Worm (Caenorhabditis elegans) whole organism, young adult: Measurements from ENCODE around the gene F32E10.8.

ENCODE experiments used
- B0019.2 ChIP-seq: fragments of 200-800 bp; sonication (Bioruptor generic); conservative IDR thresholded peaks from 2 replicates; pipeline ENCODE4 v1.3.6; 2022; ENCODE audit warnings: missing genetic modification reagents, missing genetic modification characterization, missing compliant biosample characterization
- B0035.1 ChIP-seq: sonication (generic microtip); optimal IDR thresholded peaks from 2 replicates; lab custom pipeline; 2016; ENCODE audit warnings: missing genetic modification characterization, mild to moderate bottlenecking, missing compliant biosample characterization, missing genotype, missing genetic modification reagents
- B0261.1 ChIP-seq: sonication (generic microtip); optimal IDR thresholded peaks from 2 replicates; lab custom pipeline; 2016; ENCODE audit warnings: mild to moderate bottlenecking, missing genetic modification characterization, moderate library complexity, missing compliant biosample characterization
- C06A6.2 ChIP-seq: fragments of 200-800 bp; sonication (Bioruptor generic); conservative IDR thresholded peaks from 2 replicates; pipeline ENCODE4 v1.3.6; 2022; ENCODE audit warnings: missing genetic modification characterization, missing compliant biosample characterization
- F22D6.2 ChIP-seq: sonication (generic microtip); optimal IDR thresholded peaks from 2 replicates; lab custom pipeline; 2016; ENCODE audit warnings: mild to moderate bottlenecking, missing genetic modification characterization, missing compliant biosample characterization
- F55B11.4 ChIP-seq: sonication (generic microtip); optimal IDR thresholded peaks from 2 replicates; lab custom pipeline; 2016; ENCODE audit warnings: missing compliant biosample characterization, missing genetic modification characterization, borderline replicate concordance; ENCODE audit not compliant: insufficient read depth
- F57C9.4 ChIP-seq: sonication (generic microtip); optimal IDR thresholded peaks from 2 replicates; lab custom pipeline; 2017; ENCODE audit warnings: mild to moderate bottlenecking, missing genetic modification characterization, missing compliant biosample characterization
- T26A5.8 ChIP-seq: sonication (generic microtip); optimal IDR thresholded peaks from 2 replicates; lab custom pipeline; 2016; ENCODE audit warnings: missing genetic modification characterization, missing compliant biosample characterization
- Y67H2A.10 ChIP-seq: fragments of 200-800 bp; sonication (Bioruptor generic); conservative IDR thresholded peaks from 2 replicates; pipeline ENCODE4 v1.3.6; 2022; ENCODE audit warnings: missing genetic modification reagents, missing genetic modification characterization, missing compliant biosample characterization
- Y95B8A.8 ChIP-seq: fragments of 200-800 bp; sonication (Bioruptor generic); IDR thresholded peaks from 2 replicates; pipeline ENCODE4 v1.3.6; 2022; ENCODE audit warnings: missing genetic modification reagents, missing genetic modification characterization, missing compliant biosample characterization
- ZK185.1 ChIP-seq: sonication (generic microtip); optimal IDR thresholded peaks from 2 replicates; lab custom pipeline; 2016; ENCODE audit warnings: mild to moderate bottlenecking, missing genetic modification characterization, missing compliant biosample characterization; ENCODE audit not compliant: poor library complexity, severe bottlenecking
- akir-1 ChIP-seq: fragments of 200-800 bp; sonication (Bioruptor generic); optimal IDR thresholded peaks from 2 replicates; lab custom pipeline; 2018; ENCODE audit warnings: mild to moderate bottlenecking, missing genetic modification characterization, moderate library complexity, missing compliant biosample characterization
- atf-7 ChIP-seq: sonication (generic microtip); optimal IDR thresholded peaks from 2 replicates; lab custom pipeline; 2017; ENCODE audit warnings: mild to moderate bottlenecking, missing genetic modification characterization, missing compliant biosample characterization
- athp-1 ChIP-seq: sonication (generic microtip); optimal IDR thresholded peaks from 2 replicates; lab custom pipeline; 2017; ENCODE audit warnings: mild to moderate bottlenecking, missing genetic modification characterization, missing compliant biosample characterization
- attf-5 ChIP-seq: fragments of 200-800 bp; sonication (Bioruptor generic); optimal IDR thresholded peaks from 2 replicates; lab custom pipeline; 2018; ENCODE audit warnings: mild to moderate bottlenecking, missing genetic modification characterization, missing compliant biosample characterization
- attf-6 ChIP-seq: fragments of 200-800 bp; sonication (Bioruptor generic); IDR thresholded peaks from 2 replicates; pipeline ENCODE4 v1.3.6; 2022; ENCODE audit warnings: missing genetic modification reagents, missing genetic modification characterization, missing compliant biosample characterization
- bed-1 ChIP-seq: fragments of 200-800 bp; sonication (Bioruptor generic); IDR thresholded peaks from 2 replicates; pipeline ENCODE4 v1.3.6; 2022; ENCODE audit warnings: missing genetic modification reagents, missing genetic modification characterization, missing compliant biosample characterization
- bed-2 ChIP-seq: fragments of 200-800 bp; sonication (Bioruptor generic); IDR thresholded peaks from 2 replicates; pipeline ENCODE4 v1.3.6; 2022; ENCODE audit warnings: missing genetic modification reagents, missing genetic modification characterization, missing compliant biosample characterization
- ceh-40 ChIP-seq: fragments of 200-800 bp; sonication (Bioruptor generic); IDR thresholded peaks from 2 replicates; pipeline ENCODE4 v1.3.6; 2022; ENCODE audit warnings: missing genetic modification characterization, missing compliant biosample characterization
- ceh-58 ChIP-seq: fragments of 200-800 bp; sonication (Bioruptor generic); IDR thresholded peaks from 2 replicates; pipeline ENCODE4 v1.3.6; 2022; ENCODE audit warnings: missing genetic modification characterization, missing compliant biosample characterization
- ceh-79 ChIP-seq: sonication (generic microtip); optimal IDR thresholded peaks from 2 replicates; lab custom pipeline; 2017; ENCODE audit warnings: mild to moderate bottlenecking, missing genetic modification characterization, missing compliant biosample characterization
- die-1 ChIP-seq: sonication (generic microtip); optimal IDR thresholded peaks from 2 replicates; lab custom pipeline; 2016; ENCODE audit warnings: missing genotype, mild to moderate bottlenecking, missing genetic modification characterization, missing compliant biosample characterization
- egrh-3 ChIP-seq: fragments of 200-800 bp; sonication (Bioruptor generic); IDR thresholded peaks from 2 replicates; pipeline ENCODE4 v1.3.6; 2022; ENCODE audit warnings: missing genetic modification reagents, missing genetic modification characterization, missing compliant biosample characterization
- ekl-4 ChIP-seq: fragments of 200-800 bp; sonication (Bioruptor generic); IDR thresholded peaks from 2 replicates; pipeline ENCODE4 v1.3.6; 2022; ENCODE audit warnings: missing genetic modification reagents, missing genetic modification characterization, missing compliant biosample characterization
- gei-17 ChIP-seq: fragments of 200-800 bp; sonication (Bioruptor generic); optimal IDR thresholded peaks from 2 replicates; lab custom pipeline; 2018; ENCODE audit warnings: mild to moderate bottlenecking, missing genetic modification characterization, missing compliant biosample characterization
- him-1 ChIP-seq: sonication (generic microtip); optimal IDR thresholded peaks from 2 replicates; lab custom pipeline; 2016; ENCODE audit warnings: missing genotype, missing genetic modification reagents, missing genetic modification characterization, missing compliant biosample characterization
- hlh-12 ChIP-seq: sonication (generic microtip); optimal IDR thresholded peaks from 2 replicates; lab custom pipeline; 2016; ENCODE audit warnings: missing genetic modification characterization, missing compliant biosample characterization
- hlh-26 ChIP-seq: fragments of 200-800 bp; sonication (Bioruptor generic); conservative IDR thresholded peaks from 2 replicates; pipeline ENCODE4 v1.3.6; 2022; ENCODE audit warnings: missing genetic modification reagents, missing genetic modification characterization, missing compliant biosample characterization
- hmg-1.2 ChIP-seq: fragments of 200-800 bp; sonication (Bioruptor generic); IDR thresholded peaks from 2 replicates; pipeline ENCODE4 v1.3.6; 2022; ENCODE audit warnings: missing genetic modification reagents, missing genetic modification characterization, missing compliant biosample characterization
- hrde-1 ChIP-seq: sonication (generic microtip); optimal IDR thresholded peaks from 2 replicates; lab custom pipeline; 2016; ENCODE audit warnings: missing genetic modification characterization, mild to moderate bottlenecking, missing compliant biosample characterization, moderate library complexity, missing genotype, missing genetic modification reagents, borderline replicate concordance
- let-607 ChIP-seq, 2 experiments: fragments of 200-800 bp in 1 of 2; sonication (Bioruptor generic) in 1 of 2; sonication (generic microtip) in 1 of 2; optimal IDR thresholded peaks; 2 replicates each; lab custom pipeline; 2016 to 2018; ENCODE audit warnings: mild to moderate bottlenecking in 2 of 2, missing compliant biosample characterization in 2 of 2, missing genetic modification characterization in 2 of 2, moderate library complexity in 2 of 2, missing genotype in 1 of 2
- lin-26 ChIP-seq: fragments of 200-800 bp; sonication (Bioruptor generic); IDR thresholded peaks from 2 replicates; pipeline ENCODE4 v1.3.6; 2022; ENCODE audit warnings: missing genetic modification reagents, missing genetic modification characterization, missing compliant biosample characterization
- lin-54 ChIP-seq: fragments of 200-800 bp; sonication (Bioruptor generic); optimal IDR thresholded peaks from 2 replicates; lab custom pipeline; 2018; ENCODE audit warnings: mild to moderate bottlenecking, missing genetic modification characterization, missing compliant biosample characterization
- lir-1 ChIP-seq: fragments of 200-800 bp; sonication (Bioruptor generic); conservative IDR thresholded peaks from 2 replicates; pipeline ENCODE4 v1.3.6; 2022; ENCODE audit warnings: missing genetic modification reagents, missing genetic modification characterization, missing compliant biosample characterization
- lsy-27 ChIP-seq: sonication (generic microtip); optimal IDR thresholded peaks from 2 replicates; lab custom pipeline; 2017; ENCODE audit warnings: missing genetic modification characterization, mild to moderate bottlenecking, missing compliant biosample characterization, antibody characterized with exemption, missing genotype, borderline replicate concordance; ENCODE audit not compliant: insufficient read depth
- madf-3 ChIP-seq: fragments of 200-800 bp; sonication (Bioruptor generic); IDR thresholded peaks from 2 replicates; pipeline ENCODE4 v1.3.6; 2022; ENCODE audit warnings: missing genetic modification reagents, missing genetic modification characterization, missing compliant biosample characterization
- mcd-1 ChIP-seq: fragments of 200-800 bp; sonication (Bioruptor generic); IDR thresholded peaks from 2 replicates; pipeline ENCODE4 v1.3.6; 2022; ENCODE audit warnings: missing genetic modification reagents, missing genetic modification characterization, missing compliant biosample characterization
- mes-4 ChIP-seq: sonication (generic microtip); optimal IDR thresholded peaks from 2 replicates; lab custom pipeline; 2016; ENCODE audit warnings: missing genotype, missing genetic modification characterization, missing compliant biosample characterization
- nhr-27 ChIP-seq: fragments of 200-800 bp; sonication (Bioruptor generic); optimal IDR thresholded peaks from 2 replicates; lab custom pipeline; 2018; ENCODE audit warnings: mild to moderate bottlenecking, missing genetic modification characterization, moderate library complexity, missing compliant biosample characterization
- rcor-1 ChIP-seq: fragments of 200-800 bp; sonication (Bioruptor generic); IDR thresholded peaks from 2 replicates; pipeline ENCODE4 v1.3.6; 2022; ENCODE audit warnings: missing genetic modification reagents, missing genetic modification characterization, missing compliant biosample characterization
- sdz-38 ChIP-seq: sonication (generic microtip); optimal IDR thresholded peaks from 2 replicates; lab custom pipeline; 2016; ENCODE audit warnings: missing genotype, missing genetic modification characterization, missing compliant biosample characterization
- snpc-1.1 ChIP-seq: sonication (generic microtip); optimal IDR thresholded peaks from 2 replicates; lab custom pipeline; 2017; ENCODE audit warnings: missing genetic modification characterization, mild to moderate bottlenecking, missing compliant biosample characterization, antibody characterized with exemption, moderate library complexity, missing genotype, missing genetic modification reagents; ENCODE audit not compliant: insufficient read depth
- snpc-4 ChIP-seq, 5 experiments: fragments of 150-350 bp in 1 of 5; sonication (generic microtip) in 4 of 5; optimal IDR thresholded peaks; 2 replicates each; lab custom pipeline; 2014 to 2018; ENCODE audit warnings: missing genetic modification characterization in 5 of 5, missing biosample characterization in 3 of 5, antibody characterized with exemption in 2 of 5, mild to moderate bottlenecking in 2 of 5, missing compliant biosample characterization in 2 of 5, missing genotype in 2 of 5, moderate library complexity in 2 of 5, missing genetic modification reagents in 1 of 5
- unc-130 ChIP-seq: sonication (generic microtip); optimal IDR thresholded peaks from 2 replicates; lab custom pipeline; 2016; ENCODE audit warnings: missing genetic modification reagents, missing genetic modification characterization, missing compliant biosample characterization
- xnd-1 ChIP-seq: sonication (generic microtip); optimal IDR thresholded peaks from 2 replicates; lab custom pipeline; 2016; ENCODE audit warnings: missing genotype, missing genetic modification reagents, missing genetic modification characterization, missing compliant biosample characterization
- zfh-2 ChIP-seq: fragments of 200-800 bp; sonication (Bioruptor generic); conservative IDR thresholded peaks from 2 replicates; pipeline ENCODE4 v1.3.6; 2022; ENCODE audit warnings: missing genetic modification reagents, missing genetic modification characterization, missing compliant biosample characterization
- ztf-28 ChIP-seq: fragments of 200-800 bp; sonication (Bioruptor generic); IDR thresholded peaks from 2 replicates; pipeline ENCODE4 v1.3.6; 2022; ENCODE audit warnings: missing genetic modification reagents, missing genetic modification characterization, missing compliant biosample characterization

F32E10.8 gene

ce11 chrIV:7552958-7553553, 14.4 kb upstream of the F32E10.8 start, which contains the start of gene dif-1 (continued):
- 0 out of 2 replicates have a peak, but pooled peaks have one; percentile 27 for TF ChIP-seq ekl-4 (GFP tag; lab: Robert Waterston, UW)
- TF ChIP-seq sdz-38 (tag; lab: Kevin White, UChicago), result no peak
- TF ChIP-seq F57C9.4, result no peak
- TF ChIP-seq lir-1 (GFP tag; lab: Robert Waterston, UW), result no peak
- no peak for TF ChIP-seq ztf-28 (GFP tag; lab: Robert Waterston, UW)
- TF ChIP-seq B0261.1 (tag; lab: Kevin White, UChicago), result no peak
- no peak for TF ChIP-seq T26A5.8 (tag; lab: Kevin White, UChicago)
- TF ChIP-seq hmg-1.2 (GFP tag; lab: Robert Waterston, UW), result peak; percentile 91
- no peak for TF ChIP-seq hlh-12 (tag; lab: Kevin White, UChicago)
- TF ChIP-seq Y95B8A.8 (GFP tag; lab: Robert Waterston, UW), result no peak
- TF ChIP-seq mcd-1, result no peak
- TF ChIP-seq lsy-27 (tag; lab: Kevin White, UChicago), result no peak
- TF ChIP-seq nhr-27 (tag; lab: Kevin White, UChicago), result no peak
- no peak for TF ChIP-seq zfh-2 (GFP tag; lab: Robert Waterston, UW)
- no peak for TF ChIP-seq die-1 (tag; lab: Kevin White, UChicago)
- no peak for TF ChIP-seq lin-26
- TF ChIP-seq ZK185.1 (tag; lab: Kevin White, UChicago), result no peak
- TF ChIP-seq mes-4 (tag; lab: Kevin White, UChicago), result no peak
- no peak for TF ChIP-seq B0019.2 (GFP tag; lab: Robert Waterston, UW)
- TF ChIP-seq unc-130 (GFP tag; lab: Kevin White, UChicago), result no peak
- TF ChIP-seq hlh-26 (GFP tag; lab: Robert Waterston, UW), result no peak
- no peak for TF ChIP-seq him-1 (tag; lab: Kevin White, UChicago)
- no peak for TF ChIP-seq bed-1 (GFP tag; lab: Robert Waterston, UW)
- no peak for TF ChIP-seq F22D6.2 (tag; lab: Kevin White, UChicago)
- TF ChIP-seq gei-17, result no peak
- TF ChIP-seq egrh-3 (GFP tag; lab: Robert Waterston, UW), result no peak
- no peak for TF ChIP-seq madf-3
- TF ChIP-seq attf-5 (GFP tag; lab: Kevin White, UChicago), result peak; percentile 23
- no peak for TF ChIP-seq rcor-1 (GFP tag; lab: Robert Waterston, UW)
- TF ChIP-seq akir-1, result no peak
- TF ChIP-seq ceh-40 (GFP tag; lab: Robert Waterston, UW), result no peak
- no peak for TF ChIP-seq bed-2 (GFP tag; lab: Robert Waterston, UW)
- TF ChIP-seq lin-54, result no peak
- TF ChIP-seq ceh-58, result no peak
- no peak for TF ChIP-seq hrde-1 (tag; lab: Kevin White, UChicago)
- TF ChIP-seq B0035.1 (tag; lab: Kevin White, UChicago), result no peak
- no peak for TF ChIP-seq ceh-79 (tag; lab: Kevin White, UChicago)
- TF ChIP-seq C06A6.2 (GFP tag; lab: Robert Waterston, UW), result no peak
- no peak for TF ChIP-seq xnd-1
- peak in 1 of 2 experiments; percentile 47 for TF ChIP-seq let-607 (tag; optimal IDR thresholded peaks at IDR 0.05; lab: Kevin White, UChicago)
- no peak for TF ChIP-seq athp-1 (tag; lab: Kevin White, UChicago)
- TF ChIP-seq F55B11.4 (tag; lab: Kevin White, UChicago), result no peak
- TF ChIP-seq snpc-4 (GFP tag; optimal IDR thresholded peaks at IDR 0.05; lab: Kevin White, UChicago), result no peak
- peak in 1 of 4 experiments; percentile 43 for TF ChIP-seq snpc-4 (tag; optimal IDR thresholded peaks at IDR 0.05; lab: Kevin White, UChicago)
- no peak for TF ChIP-seq snpc-1.1 (tag; lab: Kevin White, UChicago)
- TF ChIP-seq Y67H2A.10 (GFP tag; lab: Robert Waterston, UW), result no peak
- TF ChIP-seq atf-7 (tag; lab: Kevin White, UChicago), result no peak
- no peak for TF ChIP-seq attf-6 (GFP tag; lab: Robert Waterston, UW)
